Fruit fly (Drosophila melanogaster): ENCODE data around the gene RpS4.
A peak's percentile ranks its signal among the peaks of the same experiment; 100 is the strongest.

The RpS4 gene

dm6 chr3L:13036706-13037457 is 4.7 kb upstream of the RpS4 start, which contains the start of gene Srrm1 (continued):
- TF ChIP-seq Scr (GFP tag; IDR thresholded peaks at IDR 0.05; ENCODE audit: partially characterized antibody) (peak; percentile 88), lilli (GFP tag; optimal IDR thresholded peaks at IDR 0.05) (peak; percentile 72), CG13424 (tag; optimal IDR thresholded peaks at IDR 0.05) (no peak), HLH4C (GFP tag; IDR thresholded peaks at IDR 0.05; ENCODE audit: partially characterized antibody) (peak; percentile 87), Neu2 (GFP tag; optimal IDR thresholded peaks at IDR 0.05; ENCODE audit: borderline replicate concordance) (peak; percentile 33), chn (GFP tag; optimal IDR thresholded peaks at IDR 0.05) (peak; percentile 69), CG7357 (GFP tag; IDR thresholded peaks at IDR 0.05) (no peak), zfh2 (GFP tag; optimal IDR thresholded peaks at IDR 0.05) (peak; percentile 61), BEAF-32 (GFP tag; optimal IDR thresholded peaks at IDR 0.05) (peak; percentile 97), CG4707 (GFP tag; optimal IDR thresholded peaks at IDR 0.05) (no peak), Lim3 (GFP tag; IDR thresholded peaks at IDR 0.05) (no peak), oc (tag; optimal IDR thresholded peaks at IDR 0.05) (peak; percentile 53), mam (GFP tag; optimal IDR thresholded peaks at IDR 0.05) (peak; percentile 75), Mrtf (GFP tag; IDR thresholded peaks at IDR 0.05) (no peak), CG7786 (GFP tag; optimal IDR thresholded peaks at IDR 0.05) (peak; percentile 42), CG17912 (GFP tag; optimal IDR thresholded peaks at IDR 0.05) (no peak), al (GFP tag; IDR thresholded peaks at IDR 0.05) (peak; percentile 36; the same call in 1 of the 2 replicates), CG31441 (GFP tag; IDR thresholded peaks at IDR 0.05) (0 out of 2 replicates have a peak, but pooled peaks have one; percentile 21), CG8388 (GFP tag; optimal IDR thresholded peaks at IDR 0.05) (no peak), unpg (GFP tag; optimal IDR thresholded peaks at IDR 0.05) (no peak), CG8089 (GFP tag; optimal IDR thresholded peaks at IDR 0.05) (no peak), Bdp1 (GFP tag; optimal IDR thresholded peaks at IDR 0.05) (peak; percentile 39), CG8924 (tag; optimal IDR thresholded peaks at IDR 0.05) (no peak), CG15514 (GFP tag; optimal IDR thresholded peaks at IDR 0.05) (peak; percentile 60), CG15073 (GFP tag; optimal IDR thresholded peaks at IDR 0.05) (no peak), Deaf1 (tag; optimal IDR thresholded peaks at IDR 0.05) (peak; percentile 19), PHDP (tag; optimal IDR thresholded peaks at IDR 0.05) (no peak), Lhr (GFP tag; optimal IDR thresholded peaks at IDR 0.05) (peak; percentile 76), gsb (GFP tag; IDR thresholded peaks at IDR 0.05) (no peak), disco-r (GFP tag; optimal IDR thresholded peaks at IDR 0.05) (no peak), CG18476 (GFP tag; optimal IDR thresholded peaks at IDR 0.05) (no peak), Xrp1 (GFP tag; IDR thresholded peaks at IDR 0.05) (0 out of 2 replicates have a peak, but pooled peaks have one; percentile 10), CG11085 (GFP tag; IDR thresholded peaks at IDR 0.05) (no peak), usp (GFP tag; optimal IDR thresholded peaks at IDR 0.05) (no peak), slbo (GFP tag; IDR thresholded peaks at IDR 0.05) (peak; percentile 59; the same call in 1 of the 2 replicates), B-H2 (GFP tag; optimal IDR thresholded peaks at IDR 0.05) (peak; percentile 39), slp2 (GFP tag; optimal IDR thresholded peaks at IDR 0.05) (peak; percentile 6), CG32772 (GFP tag; IDR thresholded peaks at IDR 0.05) (0 out of 2 replicates have a peak, but pooled peaks have one; percentile 5), zf30C (GFP tag; optimal IDR thresholded peaks at IDR 0.05) (no peak), CG7928 (GFP tag; optimal IDR thresholded peaks at IDR 0.05) (peak; percentile 3), schlank (tag; optimal IDR thresholded peaks at IDR 0.05) (no peak), CG6683 (GFP tag; optimal IDR thresholded peaks at IDR 0.05) (no peak), CG30020 (tag; optimal IDR thresholded peaks at IDR 0.05) (peak; percentile 45), CoRest (tag; optimal IDR thresholded peaks at IDR 0.05) (peak; percentile 65), TFAM (GFP tag; optimal IDR thresholded peaks at IDR 0.05) (no peak), sisA (GFP tag; IDR thresholded peaks at IDR 0.05) (peak; percentile 23; the same call in 1 of the 2 replicates), Hr3 (GFP tag; optimal IDR thresholded peaks at IDR 0.05) (no peak), fd102C (GFP tag; optimal IDR thresholded peaks at IDR 0.05) (no peak), CG16779 (GFP tag; IDR thresholded peaks at IDR 0.05) (no peak)
